Worm (Caenorhabditis elegans) whole organism, L4 larva: Measurements from ENCODE around the gene K10B4.3.
A peak's percentile ranks its signal among the peaks of the same experiment; 100 is the strongest.

ENCODE experiments used
- R02D3.7 ChIP-seq: fragments of 150-350 bp; sonication (generic microtip); optimal IDR thresholded peaks from 3 replicates; lab custom pipeline; 2014; ENCODE audit warnings: missing biosample characterization, missing genetic modification characterization
- T26A8.4 ChIP-seq: fragments of 200-800 bp; sonication (Bioruptor generic); IDR thresholded peaks from 2 replicates; pipeline ENCODE4 v1.3.6; 2022; ENCODE audit warnings: missing genetic modification characterization, missing compliant biosample characterization
- Y5F2A.4 ChIP-seq: fragments of 200-800 bp; sonication (Bioruptor generic); optimal IDR thresholded peaks from 2 replicates; lab custom pipeline; 2018; ENCODE audit warnings: mild to moderate bottlenecking, missing genetic modification characterization, missing compliant biosample characterization
- Y75B8A.6 ChIP-seq: fragments of 200-800 bp; sonication (Bioruptor generic); IDR thresholded peaks from 2 replicates; pipeline ENCODE4 v1.3.6; 2022; ENCODE audit warnings: missing genetic modification reagents, missing genetic modification characterization, missing compliant biosample characterization
- ZK546.5 ChIP-seq, 2 experiments: sonication (generic microtip); optimal IDR thresholded peaks; 2 replicates each; lab custom pipeline; 2017; ENCODE audit warnings: missing biosample characterization in 2 of 2, missing genetic modification characterization in 2 of 2
- ceh-32 ChIP-seq: sonication (generic microtip); optimal IDR thresholded peaks from 2 replicates; lab custom pipeline; 2016; ENCODE audit warnings: mild to moderate bottlenecking, missing genetic modification characterization, missing compliant biosample characterization; ENCODE audit not compliant: poor library complexity
- ceh-44 ChIP-seq: fragments of 200-800 bp; sonication (Bioruptor generic); IDR thresholded peaks from 2 replicates; pipeline ENCODE4 v1.3.6; 2022; ENCODE audit warnings: missing genetic modification reagents, missing genetic modification characterization, missing compliant biosample characterization
- daf-16 ChIP-seq, 3 experiments: sonication (generic microtip); optimal IDR thresholded peaks; 2 replicates each; lab custom pipeline; 2016 to 2017; ENCODE audit warnings: missing genetic modification characterization in 3 of 3, missing genetic modification reagents in 3 of 3, mild to moderate bottlenecking in 2 of 3, missing compliant biosample characterization in 2 of 3, missing biosample characterization in 1 of 3, moderate library complexity in 1 of 3
- daf-19 ChIP-seq: fragments of 200-800 bp; sonication (Bioruptor generic); conservative IDR thresholded peaks from 2 replicates; pipeline ENCODE4 v1.3.6; 2022; ENCODE audit warnings: missing genetic modification characterization, missing compliant biosample characterization
- dve-1 ChIP-seq: sonication (generic microtip); optimal IDR thresholded peaks from 2 replicates; lab custom pipeline; 2017; ENCODE audit warnings: antibody characterized with exemption, mild to moderate bottlenecking, missing genetic modification characterization, missing compliant biosample characterization; ENCODE audit not compliant: insufficient read depth
- hif-1 ChIP-seq, 2 experiments: sonication (generic microtip); optimal IDR thresholded peaks; 2 replicates each; lab custom pipeline; 2016 to 2017; ENCODE audit warnings: missing compliant biosample characterization in 2 of 2, missing genetic modification characterization in 2 of 2, missing genetic modification reagents in 2 of 2, missing genotype in 2 of 2, mild to moderate bottlenecking in 1 of 2
- hlh-30 ChIP-seq: sonication (generic microtip); optimal IDR thresholded peaks from 2 replicates; lab custom pipeline; 2017; ENCODE audit warnings: antibody characterized with exemption, mild to moderate bottlenecking, missing genetic modification characterization, missing compliant biosample characterization; ENCODE audit not compliant: insufficient read depth
- hmg-1.1 ChIP-seq: fragments of 200-800 bp; sonication (Bioruptor generic); IDR thresholded peaks from 2 replicates; pipeline ENCODE4 v1.3.6; 2022; ENCODE audit warnings: missing genetic modification reagents, missing genetic modification characterization, missing compliant biosample characterization
- lim-7 ChIP-seq: fragments of 200-800 bp; sonication (Bioruptor generic); IDR thresholded peaks from 2 replicates; pipeline ENCODE4 v1.3.6; 2022; ENCODE audit warnings: missing genetic modification characterization, missing compliant biosample characterization
- lin-15B ChIP-seq: fragments of 150-350 bp; sonication (generic microtip); optimal IDR thresholded peaks from 3 replicates; lab custom pipeline; 2014; ENCODE audit warnings: missing biosample characterization, missing genetic modification characterization
- madf-5 ChIP-seq, 2 experiments: fragments of 200-800 bp; sonication (Bioruptor generic); IDR thresholded peaks; 2 replicates each; pipeline ENCODE4 v1.3.6; 2022; ENCODE audit warnings: missing compliant biosample characterization in 2 of 2, missing genetic modification characterization in 2 of 2
- mdl-1 ChIP-seq, 2 experiments: fragments of 150-350 bp in 1 of 2; sonication (generic microtip) in 1 of 2; optimal IDR thresholded peaks; 2 replicates each; lab custom pipeline; 2014 to 2017; ENCODE audit warnings: missing biosample characterization in 2 of 2, missing genetic modification characterization in 2 of 2
- mep-1 ChIP-seq: fragments of 150-350 bp; sonication (generic microtip); optimal IDR thresholded peaks from 3 replicates; lab custom pipeline; 2014; ENCODE audit warnings: missing biosample characterization, missing genetic modification characterization
- nhr-102 ChIP-seq: sonication (generic microtip); optimal IDR thresholded peaks from 2 replicates; lab custom pipeline; 2016; ENCODE audit warnings: mild to moderate bottlenecking, missing genetic modification characterization, moderate library complexity, missing compliant biosample characterization
- nhr-111 ChIP-seq: fragments of 200-800 bp; sonication (Bioruptor generic); optimal IDR thresholded peaks from 2 replicates; lab custom pipeline; 2018; ENCODE audit warnings: mild to moderate bottlenecking, missing genetic modification characterization, missing compliant biosample characterization
- nhr-25 ChIP-seq: sonication (generic microtip); optimal IDR thresholded peaks from 2 replicates; lab custom pipeline; 2017; ENCODE audit warnings: missing genetic modification characterization, mild to moderate bottlenecking, missing compliant biosample characterization, antibody characterized with exemption, moderate library complexity, borderline replicate concordance; ENCODE audit not compliant: insufficient read depth
- nhr-28 ChIP-seq: fragments of 150-350 bp; optimal IDR thresholded peaks from 2 replicates; lab custom pipeline; 2014; ENCODE audit warnings: missing biosample characterization, missing genetic modification characterization
- pqm-1 ChIP-seq: sonication (generic microtip); optimal IDR thresholded peaks from 2 replicates; lab custom pipeline; 2017; ENCODE audit warnings: missing biosample characterization, missing genetic modification characterization
- sdz-12 ChIP-seq: fragments of 200-800 bp; sonication (Bioruptor generic); optimal IDR thresholded peaks from 2 replicates; lab custom pipeline; 2018; ENCODE audit warnings: mild to moderate bottlenecking, missing genetic modification characterization, missing compliant biosample characterization
- tra-1 ChIP-seq: fragments of 200-800 bp; sonication (Bioruptor generic); IDR thresholded peaks from 2 replicates; pipeline ENCODE4 v1.3.6; 2022; ENCODE audit warnings: missing genetic modification reagents, missing genetic modification characterization, missing compliant biosample characterization
- unc-62 ChIP-seq, 3 experiments: fragments of 150-350 bp in 1 of 3; sonication (generic microtip); optimal IDR thresholded peaks in 2 of 3; peaks in 1 of 3; 1 replicate in 1 of 3; 2 replicates in 2 of 3; lab custom pipeline; 2014 to 2017; ENCODE audit warnings: missing biosample characterization in 3 of 3, missing genetic modification characterization in 3 of 3, missing genetic modification reagents in 3 of 3, missing genotype in 1 of 3
- zag-1 ChIP-seq: fragments of 150-350 bp; optimal IDR thresholded peaks from 2 replicates; lab custom pipeline; 2014; ENCODE audit warnings: missing biosample characterization, missing genetic modification characterization
- zfp-2 ChIP-seq: sonication (generic microtip); optimal IDR thresholded peaks from 2 replicates; lab custom pipeline; 2016; ENCODE audit warnings: mild to moderate bottlenecking, missing genetic modification characterization, missing compliant biosample characterization
- zip-2 ChIP-seq: fragments of 150-350 bp; optimal IDR thresholded peaks from 2 replicates; lab custom pipeline; 2014; ENCODE audit warnings: missing biosample characterization, missing genetic modification characterization

K10B4.3 gene

DNA sequence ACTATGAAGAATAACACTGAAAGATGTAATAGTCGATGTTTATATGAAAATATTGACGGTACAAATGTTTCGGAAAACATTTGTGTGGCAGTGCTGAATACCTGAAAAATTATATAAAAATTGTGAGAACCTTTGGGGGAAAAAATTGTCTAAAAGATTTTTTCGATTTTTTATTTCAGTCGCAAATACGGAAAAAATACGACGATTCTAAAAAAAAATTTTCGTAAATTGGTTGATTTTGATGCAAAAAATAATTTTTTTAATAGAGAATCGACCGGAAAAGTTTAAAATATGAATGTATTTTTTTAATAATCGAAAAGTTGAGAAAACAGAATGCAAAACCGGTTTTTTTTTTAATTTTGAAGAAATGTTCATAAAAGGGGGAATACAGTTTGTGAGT lies 25.8 kb downstream of the K10B4.3 start, which contains the start of gene C50D2.7:
Gene C50D2.7 (minus strand): TSS at position 101 of the 400 bp plus-strand sequence.
- TF ChIP-seq sdz-12 (GFP tag; lab: Kevin White, UChicago) (no peak), lin-15B (tag; lab: Kevin White, UChicago) (no peak), mep-1 (no peak), zfp-2 (tag; lab: Kevin White, UChicago) (no peak), hif-1 (tag; optimal IDR thresholded peaks at IDR 0.05; lab: Kevin White, UChicago) (no peak), nhr-111 (GFP tag; lab: Kevin White, UChicago) (no peak), T26A8.4 (GFP tag; lab: Robert Waterston, UW) (no peak), zag-1 (tag; lab: Kevin White, UChicago) (no peak)

DNA sequence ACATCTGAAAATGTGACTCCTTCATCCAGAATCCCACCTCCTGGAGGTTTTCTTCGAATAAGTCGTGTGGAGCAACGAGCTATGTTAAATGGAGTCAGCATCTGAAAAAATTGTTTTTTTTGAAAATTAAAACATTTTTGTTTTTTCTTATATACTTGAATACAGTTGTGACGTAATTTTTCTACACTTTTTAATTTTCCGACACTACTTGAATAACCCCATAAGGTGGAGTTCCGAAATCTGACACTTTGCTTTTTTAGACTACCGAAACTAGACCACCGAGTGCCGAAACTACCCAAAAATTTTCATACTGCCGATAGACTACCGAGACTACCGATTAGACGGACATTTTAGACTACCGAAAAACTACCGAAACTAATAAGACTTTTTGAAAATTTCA lies 29.6 kb downstream of the K10B4.3 start, which contains the start of gene mcat-1:
Gene mcat-1 (minus strand): TSS at position 101 of the 400 bp plus-strand sequence.
- TF ChIP-seq unc-62 (GFP tag; optimal IDR thresholded peaks at IDR 0.05 in 1 of 2; lab: Kevin White, UChicago): peak in 1 of 2 experiments; percentile 49
- no peak for TF ChIP-seq unc-62 (tag; optimal IDR thresholded peaks at IDR 0.05; lab: Kevin White, UChicago)
- TF ChIP-seq dve-1 (tag; lab: Kevin White, UChicago): no peak
- no peak for TF ChIP-seq nhr-28 (tag; lab: Kevin White, UChicago)
- TF ChIP-seq nhr-25 (tag; lab: Kevin White, UChicago): no peak

DNA sequence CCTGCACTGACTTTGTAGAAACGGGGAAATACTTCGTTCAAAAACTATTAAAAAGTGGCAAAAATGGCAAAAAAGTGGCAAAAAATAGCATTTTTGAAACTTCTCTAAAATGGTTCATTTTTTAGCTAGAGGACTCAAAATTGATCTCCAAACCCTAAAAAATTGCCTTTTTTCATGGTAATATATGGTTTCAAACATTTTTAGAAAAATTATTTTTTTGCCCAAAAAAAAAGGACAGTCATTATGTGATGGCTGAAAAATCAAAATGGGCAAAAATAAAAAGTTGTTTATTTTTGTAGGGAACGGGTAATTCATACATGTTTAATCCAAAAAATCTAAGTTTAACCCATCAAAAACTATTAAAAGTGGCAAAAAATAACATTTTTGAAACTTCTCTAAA lies 33.1 kb downstream of the K10B4.3 start:
- TF ChIP-seq daf-19 (no peak), daf-16 (GFP tag; optimal IDR thresholded peaks at IDR 0.05; lab: Kevin White, UChicago) (no peak), daf-16 (tag; optimal IDR thresholded peaks at IDR 0.05; lab: Kevin White, UChicago) (no peak), tra-1 (no peak), mep-1 (no peak)

DNA sequence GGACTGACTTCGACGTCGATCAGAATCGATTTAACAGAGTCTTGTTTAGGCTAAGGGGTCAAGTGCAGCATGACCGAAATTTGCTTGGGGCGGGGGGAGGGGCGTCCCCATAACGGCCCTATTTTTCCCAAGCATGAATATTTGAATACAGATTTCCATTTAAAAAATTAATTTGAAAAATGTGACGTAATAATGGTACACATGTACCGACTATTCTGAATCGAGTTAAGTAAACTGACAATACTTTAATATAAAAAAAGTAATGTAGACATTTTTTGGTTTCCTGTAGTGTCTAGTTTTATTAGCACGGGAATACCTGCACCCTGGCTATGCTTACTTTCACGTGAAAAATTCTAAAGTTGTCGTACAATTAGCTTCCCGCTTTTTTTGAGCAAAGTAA lies 34.2 kb downstream of the K10B4.3 start:
- no peak for TF ChIP-seq hmg-1.1
- no peak for TF ChIP-seq ZK546.5 (tag; optimal IDR thresholded peaks at IDR 0.05; lab: Kevin White, UChicago)

ce11 chrII:84134-84533 lies 36.9 kb downstream of the K10B4.3 start, which contains the start of gene C50D2.6:
TSS of gene C50D2.6 (plus strand) at chrII:84434.
- TF ChIP-seq R02D3.7 (tag; lab: Kevin White, UChicago) (no peak), lim-7 (no peak), nhr-102 (no peak), unc-62 (GFP tag; optimal IDR thresholded peaks at IDR 0.05 in 1 of 2; lab: Kevin White, UChicago) (peak in 1 of 2 experiments; percentile 13), unc-62 (tag; optimal IDR thresholded peaks at IDR 0.05; lab: Kevin White, UChicago) (no peak), zip-2 (tag; lab: Kevin White, UChicago) (no peak)
- TF ChIP-seq, all 104 proteins: peak for 1

DNA sequence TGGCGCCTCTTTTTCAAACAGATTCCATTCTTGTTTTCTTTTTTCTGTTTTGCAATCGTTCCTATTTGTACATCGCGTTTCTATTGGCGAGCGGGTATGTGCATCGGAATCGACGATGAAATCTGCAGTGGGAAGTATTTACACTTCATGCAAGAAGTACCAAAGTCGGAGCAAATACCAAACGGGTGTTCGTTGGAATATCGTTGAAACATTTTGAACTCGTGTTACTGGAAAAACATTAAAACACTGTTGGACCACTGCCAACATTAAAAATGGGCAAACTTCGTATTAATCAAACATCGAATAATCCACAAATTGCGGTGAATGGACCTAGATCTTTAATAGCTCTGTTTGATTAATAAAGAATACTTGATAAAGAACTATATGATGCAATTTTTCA lies 41.9 kb downstream of the K10B4.3 start, which contains the start of gene C23H3.9:
Gene C23H3.9 (minus strand): TSS at position 101 of the 400 bp plus-strand sequence.
- TF ChIP-seq nhr-111 (GFP tag; lab: Kevin White, UChicago) (no peak), Y5F2A.4 (GFP tag; lab: Kevin White, UChicago) (no peak), lin-15B (tag; lab: Kevin White, UChicago) (no peak), mdl-1 (tag; optimal IDR thresholded peaks at IDR 0.05; lab: Kevin White, UChicago) (no peak), pqm-1 (no peak), zag-1 (tag; lab: Kevin White, UChicago) (no peak), daf-19 (no peak), ceh-32 (tag; lab: Kevin White, UChicago) (no peak), Y75B8A.6 (no peak), hlh-30 (tag; lab: Kevin White, UChicago) (no peak), daf-16 (GFP tag; optimal IDR thresholded peaks at IDR 0.05; lab: Kevin White, UChicago) (no peak), daf-16 (tag; optimal IDR thresholded peaks at IDR 0.05; lab: Kevin White, UChicago) (no peak), ceh-44 (GFP tag; lab: Robert Waterston, UW) (no peak), ZK546.5 (tag; optimal IDR thresholded peaks at IDR 0.05; lab: Kevin White, UChicago) (no peak), madf-5 (GFP tag; IDR thresholded peaks at IDR 0.05; lab: Robert Waterston, UW) (no peak)
